Worm (Caenorhabditis elegans) whole organism, L1 larva: ENCODE results near the gene F19B6.10.

ENCODE experiments used
- C04F5.9 ChIP-seq: sonication (generic microtip); optimal IDR thresholded peaks from 2 replicates; lab custom pipeline; 2016; ENCODE audit warnings: missing genetic modification characterization, missing compliant biosample characterization
- C16A3.4 ChIP-seq: fragments of 150-350 bp; optimal IDR thresholded peaks from 2 replicates; lab custom pipeline; 2014; ENCODE audit warnings: missing biosample characterization, missing genetic modification characterization
- F16B12.6 ChIP-seq: fragments of 150-350 bp; optimal IDR thresholded peaks from 2 replicates; lab custom pipeline; 2014; ENCODE audit warnings: missing biosample characterization, missing genetic modification characterization
- aha-1 ChIP-seq: fragments of 150-350 bp; optimal IDR thresholded peaks from 2 replicates; lab custom pipeline; 2014; ENCODE audit warnings: missing biosample characterization, missing genetic modification characterization
- blmp-1 ChIP-seq: fragments of 150-350 bp; optimal IDR thresholded peaks from 2 replicates; lab custom pipeline; 2014; ENCODE audit warnings: missing biosample characterization, missing genetic modification characterization
- ceh-8 ChIP-seq: fragments of 200-800 bp; sonication (Bioruptor generic); optimal IDR thresholded peaks from 2 replicates; lab custom pipeline; 2018; ENCODE audit warnings: mild to moderate bottlenecking, missing genetic modification characterization, moderate library complexity, missing compliant biosample characterization
- ceh-88 ChIP-seq: fragments of 200-800 bp; sonication (Bioruptor generic); IDR thresholded peaks from 2 replicates; pipeline ENCODE4 v1.3.6; 2022; ENCODE audit warnings: missing genetic modification characterization, missing compliant biosample characterization
- ceh-90 ChIP-seq: sonication (generic microtip); optimal IDR thresholded peaks from 2 replicates; lab custom pipeline; 2016; ENCODE audit warnings: missing genetic modification characterization, missing compliant biosample characterization
- efl-3 ChIP-seq: fragments of 200-800 bp; sonication (Bioruptor generic); optimal IDR thresholded peaks from 2 replicates; lab custom pipeline; 2018; ENCODE audit warnings: mild to moderate bottlenecking, missing genetic modification characterization, missing compliant biosample characterization
- elt-3 ChIP-seq, 6 experiments: fragments of 150-350 bp in 1 of 6; sonication (generic microtip); optimal IDR thresholded peaks; 2 replicates each; lab custom pipeline; 2017 to 2018; ENCODE audit warnings: missing biosample characterization in 6 of 6, missing genetic modification characterization in 6 of 6, inconsistent platforms in 1 of 6
- fkh-8 ChIP-seq: sonication (generic microtip); optimal IDR thresholded peaks from 2 replicates; lab custom pipeline; 2016; ENCODE audit warnings: mild to moderate bottlenecking, missing genetic modification characterization, missing compliant biosample characterization
- fos-1 ChIP-seq: fragments of 150-350 bp; optimal IDR thresholded peaks from 2 replicates; lab custom pipeline; 2014; ENCODE audit warnings: missing biosample characterization, missing genetic modification characterization
- grh-1 ChIP-seq: fragments of 200-800 bp; sonication (Bioruptor generic); IDR thresholded peaks from 2 replicates; pipeline ENCODE4 v1.3.6; 2022; ENCODE audit warnings: missing genetic modification reagents, missing genetic modification characterization, missing compliant biosample characterization
- hlh-17 ChIP-seq: fragments of 200-800 bp; sonication (Bioruptor generic); optimal IDR thresholded peaks from 2 replicates; lab custom pipeline; 2018; ENCODE audit warnings: missing genetic modification characterization, mild to moderate bottlenecking, missing compliant biosample characterization, moderate library complexity, borderline replicate concordance
- hlh-4 ChIP-seq: sonication (generic microtip); optimal IDR thresholded peaks from 2 replicates; lab custom pipeline; 2016; ENCODE audit warnings: mild to moderate bottlenecking, missing genetic modification characterization, missing compliant biosample characterization
- irx-1 ChIP-seq: sonication (generic microtip); optimal IDR thresholded peaks from 2 replicates; lab custom pipeline; 2016; ENCODE audit warnings: missing genetic modification characterization, missing compliant biosample characterization
- lin-13 ChIP-seq: fragments of 150-350 bp; optimal IDR thresholded peaks from 2 replicates; lab custom pipeline; 2014; ENCODE audit warnings: missing biosample characterization, missing genetic modification reagents, missing genetic modification characterization
- lin-14 ChIP-seq: fragments of 200-800 bp; sonication (Bioruptor generic); optimal IDR thresholded peaks from 2 replicates; lab custom pipeline; 2018; ENCODE audit warnings: mild to moderate bottlenecking, missing genetic modification characterization, moderate library complexity, missing compliant biosample characterization
- lin-15B ChIP-seq: fragments of 150-350 bp; sonication (generic microtip); optimal IDR thresholded peaks from 3 replicates; lab custom pipeline; 2014; ENCODE audit warnings: missing biosample characterization, missing genetic modification characterization
- lin-39 ChIP-seq: fragments of 150-350 bp; optimal IDR thresholded peaks from 2 replicates; lab custom pipeline; 2014; ENCODE audit warnings: missing biosample characterization, missing genetic modification reagents, missing genetic modification characterization
- lsy-2 ChIP-seq, 2 experiments: fragments of 150-350 bp; optimal IDR thresholded peaks; 2 replicates each; lab custom pipeline; 2014; ENCODE audit warnings: missing biosample characterization in 2 of 2, missing genetic modification characterization in 2 of 2
- nhr-11 ChIP-seq: fragments of 150-350 bp; optimal IDR thresholded peaks from 2 replicates; lab custom pipeline; 2014; ENCODE audit warnings: missing biosample characterization, missing genetic modification characterization
- nhr-12 ChIP-seq: sonication (generic microtip); optimal IDR thresholded peaks from 2 replicates; lab custom pipeline; 2017; ENCODE audit warnings: missing biosample characterization, missing genetic modification characterization
- nhr-19 ChIP-seq: fragments of 200-800 bp; sonication (Bioruptor generic); conservative IDR thresholded peaks from 2 replicates; pipeline ENCODE4 v1.3.6; 2022; ENCODE audit warnings: missing genetic modification characterization, missing compliant biosample characterization
- nhr-237 ChIP-seq: fragments of 150-350 bp; optimal IDR thresholded peaks from 2 replicates; lab custom pipeline; 2014; ENCODE audit warnings: missing biosample characterization, missing genetic modification characterization
- nhr-76 ChIP-seq: sonication (generic microtip); optimal IDR thresholded peaks from 2 replicates; lab custom pipeline; 2017; ENCODE audit warnings: missing biosample characterization, missing genetic modification characterization
- nhr-85 ChIP-seq: sonication (generic microtip); peaks from one replicate; lab custom pipeline; 2016; ENCODE audit warnings: missing genetic modification characterization, inconsistent platforms, missing compliant biosample characterization
- nhr-90 ChIP-seq: sonication (generic microtip); optimal IDR thresholded peaks from 2 replicates; lab custom pipeline; 2016; ENCODE audit warnings: mild to moderate bottlenecking, missing genetic modification characterization, missing compliant biosample characterization; ENCODE audit not compliant: poor library complexity
- pag-3 ChIP-seq: sonication (generic microtip); optimal IDR thresholded peaks from 2 replicates; lab custom pipeline; 2017; ENCODE audit warnings: missing genetic modification characterization, mild to moderate bottlenecking, missing compliant biosample characterization, antibody characterized with exemption, borderline replicate concordance; ENCODE audit not compliant: insufficient read depth
- rnt-1 ChIP-seq: sonication (generic microtip); optimal IDR thresholded peaks from 2 replicates; lab custom pipeline; 2016; ENCODE audit warnings: mild to moderate bottlenecking, missing genetic modification characterization, moderate library complexity, missing compliant biosample characterization
- skn-1 ChIP-seq: fragments of 150-350 bp; optimal IDR thresholded peaks from 2 replicates; lab custom pipeline; 2014; ENCODE audit warnings: missing biosample characterization, missing genetic modification characterization
- snpc-4 ChIP-seq: fragments of 150-350 bp; optimal IDR thresholded peaks from 2 replicates; lab custom pipeline; 2014; ENCODE audit warnings: missing biosample characterization, missing genetic modification characterization
- sox-4 ChIP-seq: sonication (generic microtip); optimal IDR thresholded peaks from 2 replicates; lab custom pipeline; 2016; ENCODE audit warnings: missing genetic modification characterization, missing compliant biosample characterization
- sptf-1 ChIP-seq: fragments of 150-350 bp; optimal IDR thresholded peaks from 2 replicates; lab custom pipeline; 2014; ENCODE audit warnings: missing biosample characterization, missing genetic modification characterization
- sup-37 ChIP-seq: fragments of 200-800 bp; sonication (Bioruptor generic); optimal IDR thresholded peaks from 2 replicates; lab custom pipeline; 2018; ENCODE audit warnings: mild to moderate bottlenecking, missing genetic modification characterization, missing compliant biosample characterization
- unc-30 ChIP-seq: sonication (generic microtip); optimal IDR thresholded peaks from 2 replicates; lab custom pipeline; 2017; ENCODE audit warnings: missing biosample characterization, missing genetic modification characterization
- unc-98 ChIP-seq: fragments of 200-800 bp; sonication (Bioruptor generic); IDR thresholded peaks from 2 replicates; pipeline ENCODE4 v1.3.6; 2022; ENCODE audit warnings: missing genetic modification characterization, missing compliant biosample characterization
- vab-15 ChIP-seq: sonication (generic microtip); optimal IDR thresholded peaks from 2 replicates; lab custom pipeline; 2017; ENCODE audit warnings: missing genotype, mild to moderate bottlenecking, missing genetic modification characterization, missing compliant biosample characterization

The F19B6.10 gene

ce11 chrIV:12336893-12337627 lies at the start of gene F19B6.10, which contains the start of gene wht-5:
Gene F19B6.10, plus strand, starts transcription at chrIV:12337193.
Gene wht-5, plus strand, starts transcription at chrIV:12337577.
- TF ChIP-seq nhr-237 (tag; lab: Kevin White, UChicago) (no peak), hlh-4 (tag; lab: Kevin White, UChicago) (no peak), skn-1 (tag; lab: Kevin White, UChicago) (no peak), sptf-1 (no peak), hlh-17 (GFP tag; lab: Kevin White, UChicago) (no peak), nhr-76 (tag; lab: Kevin White, UChicago) (no peak), nhr-12 (tag; lab: Kevin White, UChicago) (no peak), nhr-90 (tag; lab: Kevin White, UChicago) (no peak), pag-3 (tag; lab: Kevin White, UChicago) (no peak), lin-39 (tag; lab: Kevin White, UChicago) (no peak), nhr-85 (no peak), F16B12.6 (tag; lab: Kevin White, UChicago) (no peak)

ce11 chrIV:12287628-12288027 lies 49.4 kb upstream of the F19B6.10 start, which contains the start of gene erl-1:
Gene erl-1, plus strand, starts transcription at chrIV:12287928.
- no peak for TF ChIP-seq efl-3
- TF ChIP-seq nhr-76 (tag; lab: Kevin White, UChicago) = no peak
- TF ChIP-seq aha-1 = no peak
- TF ChIP-seq C16A3.4 = no peak
- no peak for TF ChIP-seq ceh-90
- TF ChIP-seq fkh-8 (tag; lab: Kevin White, UChicago) = no peak
- no peak for TF ChIP-seq sup-37
- no peak for TF ChIP-seq ceh-8
- TF ChIP-seq snpc-4 = no peak
- no peak for TF ChIP-seq rnt-1
- TF ChIP-seq blmp-1 (tag; lab: Kevin White, UChicago) = no peak
- no peak for TF ChIP-seq unc-30 (tag; lab: Kevin White, UChicago)
- no peak for TF ChIP-seq nhr-11 (tag; lab: Kevin White, UChicago)
- no peak for TF ChIP-seq vab-15 (tag; lab: Kevin White, UChicago)
- TF ChIP-seq elt-3 (tag; optimal IDR thresholded peaks at IDR 0.05; lab: Kevin White, UChicago) = no peak
- no peak for TF ChIP-seq nhr-85
- TF ChIP-seq sox-4 (tag; lab: Kevin White, UChicago) = no peak
- no peak for TF ChIP-seq grh-1 (GFP tag; lab: Robert Waterston, UW)
- TF ChIP-seq lin-13 (GFP tag; lab: Kevin White, UChicago) = no peak
- TF ChIP-seq, all 84 proteins: peak for 0

ce11 chrIV:12289149-12289548 lies 47.8 kb upstream of the F19B6.10 start, which contains the start of gene C42C1.9:
Gene C42C1.9, plus strand, starts transcription at chrIV:12289449.
- TF ChIP-seq rnt-1 (no peak), sup-37 (no peak), irx-1 (tag; lab: Kevin White, UChicago) (no peak), lin-14 (GFP tag; lab: Kevin White, UChicago) (no peak), lin-15B (tag; lab: Kevin White, UChicago) (no peak), nhr-19 (GFP tag; lab: Robert Waterston, UW) (no peak), fos-1 (tag; lab: Kevin White, UChicago) (no peak), pag-3 (tag; lab: Kevin White, UChicago) (no peak), ceh-88 (GFP tag; lab: Robert Waterston, UW) (no peak), unc-98 (GFP tag; lab: Robert Waterston, UW) (no peak), C04F5.9 (tag; lab: Kevin White, UChicago) (no peak), nhr-237 (tag; lab: Kevin White, UChicago) (no peak), lsy-2 (tag; optimal IDR thresholded peaks at IDR 0.05; lab: Kevin White, UChicago) (no peak), hlh-17 (GFP tag; lab: Kevin White, UChicago) (no peak)
- TF ChIP-seq, all 84 proteins: peak for 0
